Worm (Caenorhabditis elegans) whole organism, midembryonic: ENCODE results near the gene orc-3.

Experiments
- flt-1 ChIP-seq: fragments of 200-800 bp; sonication (Bioruptor generic); IDR thresholded peaks from 2 replicates; pipeline ENCODE4 v1.3.6; 2022; ENCODE audit warnings: missing genetic modification characterization, missing compliant biosample characterization
- klf-2 ChIP-seq: fragments of 200-800 bp; sonication (Bioruptor generic); conservative IDR thresholded peaks from 2 replicates; pipeline ENCODE4 v1.3.6; 2022; ENCODE audit warnings: missing genetic modification reagents, missing genetic modification characterization, missing compliant biosample characterization
- ref-1 ChIP-seq: fragments of 200-800 bp; sonication (Bioruptor generic); conservative IDR thresholded peaks from 2 replicates; pipeline ENCODE4 v1.3.6; 2022; ENCODE audit warnings: missing genetic modification reagents, missing genetic modification characterization, missing compliant biosample characterization
- tab-1 ChIP-seq: fragments of 200-800 bp; sonication (Bioruptor generic); IDR thresholded peaks from 2 replicates; pipeline ENCODE4 v1.3.6; 2022; ENCODE audit warnings: missing genetic modification characterization, missing compliant biosample characterization

DNA sequence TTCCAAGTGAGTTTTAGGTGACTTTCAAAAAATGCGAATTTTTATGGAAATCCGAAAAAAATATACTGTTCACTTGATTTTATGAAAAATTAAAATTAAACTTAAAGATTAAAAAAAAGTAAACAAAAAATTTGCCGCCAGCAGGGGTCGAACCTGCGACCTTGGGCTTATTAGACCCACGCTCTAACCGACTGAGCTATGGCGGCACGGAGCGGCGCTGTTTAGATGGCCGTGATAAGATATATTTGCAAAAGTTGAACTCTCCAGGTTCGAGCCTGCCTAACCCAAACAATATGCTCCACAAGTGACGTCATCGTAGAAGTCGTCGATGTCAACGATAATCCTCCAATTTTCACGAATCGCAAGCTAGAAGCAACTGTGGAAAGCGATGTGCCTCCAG, 43.3 kb upstream of the orc-3 start:
- TF ChIP-seq flt-1 (no peak), klf-2 (GFP tag; lab: Robert Waterston, UW) (no peak), tab-1 (GFP tag; lab: Robert Waterston, UW) (no peak), ref-1 (GFP tag; lab: Robert Waterston, UW) (no peak)
